Worm (Caenorhabditis elegans) whole organism, L3 larva: ENCODE data around the gene T05G5.4.

Source experiments
- ZK546.5 ChIP-seq: sonication (generic microtip); optimal IDR thresholded peaks from 2 replicates; lab custom pipeline; 2017; ENCODE audit warnings: missing biosample characterization, missing genetic modification characterization
- ama-1 ChIP-seq: fragments of 150-350 bp; optimal IDR thresholded peaks from 2 replicates; lab custom pipeline; 2018
- ceh-16 ChIP-seq: sonication (generic microtip); optimal IDR thresholded peaks from 2 replicates; lab custom pipeline; 2017; ENCODE audit warnings: missing biosample characterization, missing genetic modification characterization
- ceh-28 ChIP-seq: fragments of 150-350 bp; optimal IDR thresholded peaks from 2 replicates; lab custom pipeline; 2014; ENCODE audit warnings: missing biosample characterization, missing genetic modification reagents, missing genetic modification characterization
- ceh-9 ChIP-seq: sonication (generic microtip); optimal IDR thresholded peaks from 2 replicates; lab custom pipeline; 2018; ENCODE audit warnings: missing biosample characterization, missing genetic modification characterization
- egl-27 ChIP-seq: sonication (generic microtip); optimal IDR thresholded peaks from 4 replicates; lab custom pipeline; 2017; ENCODE audit warnings: missing biosample characterization, missing genetic modification reagents, missing genetic modification characterization
- elt-2 ChIP-seq: sonication (generic microtip); optimal IDR thresholded peaks from 2 replicates; lab custom pipeline; 2016; ENCODE audit warnings: missing genetic modification reagents, mild to moderate bottlenecking, missing genetic modification characterization, missing compliant biosample characterization
- eor-1 ChIP-seq, 2 experiments: fragments of 150-350 bp; optimal IDR thresholded peaks; 2 replicates each; lab custom pipeline; 2014 to 2018; ENCODE audit warnings: missing biosample characterization in 2 of 2, missing genetic modification characterization in 2 of 2
- fkh-10 ChIP-seq: sonication (generic microtip); optimal IDR thresholded peaks from 2 replicates; lab custom pipeline; 2017; ENCODE audit warnings: missing biosample characterization, missing genetic modification reagents, missing genetic modification characterization
- fkh-2 ChIP-seq: fragments of 150-350 bp; optimal IDR thresholded peaks from 2 replicates; lab custom pipeline; 2014; ENCODE audit warnings: missing biosample characterization, missing genetic modification reagents, missing genetic modification characterization
- fos-1 ChIP-seq: fragments of 150-350 bp; optimal IDR thresholded peaks from 2 replicates; lab custom pipeline; 2014; ENCODE audit warnings: missing biosample characterization, missing genetic modification characterization
- hmg-11 ChIP-seq: sonication (generic microtip); optimal IDR thresholded peaks from 2 replicates; lab custom pipeline; 2016; ENCODE audit warnings: missing genetic modification characterization, missing compliant biosample characterization
- jun-1 ChIP-seq: fragments of 150-350 bp; optimal IDR thresholded peaks from 2 replicates; lab custom pipeline; 2014; ENCODE audit warnings: missing biosample characterization, missing genetic modification reagents, missing genetic modification characterization
- lin-15B ChIP-seq: fragments of 150-350 bp; optimal IDR thresholded peaks from 2 replicates; lab custom pipeline; 2014; ENCODE audit warnings: missing biosample characterization, missing genetic modification characterization
- lin-39 ChIP-seq: fragments of 150-350 bp; optimal IDR thresholded peaks from 2 replicates; lab custom pipeline; 2018; ENCODE audit warnings: missing biosample characterization, missing genetic modification reagents, missing genetic modification characterization
- lsy-12 ChIP-seq: sonication (generic microtip); optimal IDR thresholded peaks from 2 replicates; lab custom pipeline; 2016; ENCODE audit warnings: mild to moderate bottlenecking, missing genetic modification characterization, missing compliant biosample characterization
- mml-1 ChIP-seq: fragments of 150-350 bp; sonication (generic microtip); optimal IDR thresholded peaks from 3 replicates; lab custom pipeline; 2014; ENCODE audit warnings: missing biosample characterization, missing genetic modification characterization
- nfya-1 ChIP-seq: sonication (generic microtip); optimal IDR thresholded peaks from 2 replicates; lab custom pipeline; 2017; ENCODE audit warnings: missing genetic modification characterization, mild to moderate bottlenecking, missing compliant biosample characterization, antibody characterized with exemption, moderate library complexity; ENCODE audit not compliant: insufficient read depth
- nhr-11 ChIP-seq: fragments of 150-350 bp; optimal IDR thresholded peaks from 2 replicates; lab custom pipeline; 2014; ENCODE audit warnings: missing biosample characterization, missing genetic modification characterization
- nhr-23 ChIP-seq: fragments of 150-350 bp; optimal IDR thresholded peaks from 2 replicates; lab custom pipeline; 2014; ENCODE audit warnings: missing biosample characterization, missing genetic modification reagents, missing genetic modification characterization
- nhr-25 ChIP-seq: sonication (generic microtip); optimal IDR thresholded peaks from 2 replicates; lab custom pipeline; 2017; ENCODE audit warnings: missing biosample characterization, missing genetic modification characterization
- nhr-28 ChIP-seq: fragments of 150-350 bp; optimal IDR thresholded peaks from 2 replicates; lab custom pipeline; 2014; ENCODE audit warnings: missing biosample characterization, missing genetic modification characterization
- nhr-43 ChIP-seq: sonication (generic microtip); optimal IDR thresholded peaks from 2 replicates; lab custom pipeline; 2016; ENCODE audit warnings: mild to moderate bottlenecking, missing genetic modification characterization, missing compliant biosample characterization; ENCODE audit not compliant: poor library complexity, severe bottlenecking
- nhr-67 ChIP-seq: fragments of 150-350 bp; optimal IDR thresholded peaks from 2 replicates; lab custom pipeline; 2014; ENCODE audit warnings: missing biosample characterization, missing genetic modification characterization
- nhr-76 ChIP-seq: fragments of 150-350 bp; sonication (generic microtip); optimal IDR thresholded peaks from 5 replicates; lab custom pipeline; 2014; ENCODE audit warnings: missing biosample characterization, missing genetic modification characterization
- nhr-77 ChIP-seq: fragments of 150-350 bp; optimal IDR thresholded peaks from 2 replicates; lab custom pipeline; 2014; ENCODE audit warnings: missing biosample characterization, missing genetic modification characterization
- pha-4 ChIP-seq: fragments of 150-350 bp; optimal IDR thresholded peaks from 2 replicates; lab custom pipeline; 2014; ENCODE audit warnings: missing biosample characterization, missing genetic modification reagents, missing genetic modification characterization
- pqm-1 ChIP-seq: fragments of 150-350 bp; optimal IDR thresholded peaks from 2 replicates; lab custom pipeline; 2017; ENCODE audit warnings: missing biosample characterization, missing genetic modification characterization, inconsistent platforms
- sea-2 ChIP-seq: fragments of 150-350 bp; sonication (generic microtip); optimal IDR thresholded peaks from 4 replicates; lab custom pipeline; 2014; ENCODE audit warnings: missing biosample characterization, missing genetic modification reagents, missing genetic modification characterization
- skn-1 ChIP-seq: fragments of 150-350 bp; optimal IDR thresholded peaks from 2 replicates; lab custom pipeline; 2014; ENCODE audit warnings: missing biosample characterization, missing genetic modification characterization
- snpc-4 ChIP-seq: fragments of 150-350 bp; optimal IDR thresholded peaks from 2 replicates; lab custom pipeline; 2014; ENCODE audit warnings: missing biosample characterization, missing genetic modification characterization
- tbx-2 ChIP-seq: sonication (generic microtip); optimal IDR thresholded peaks from 2 replicates; lab custom pipeline; 2016; ENCODE audit warnings: mild to moderate bottlenecking, missing genetic modification characterization, missing compliant biosample characterization
- unc-39 ChIP-seq: sonication (generic microtip); optimal IDR thresholded peaks from 4 replicates; lab custom pipeline; 2017; ENCODE audit warnings: missing biosample characterization, missing genetic modification characterization
- zag-1 ChIP-seq: fragments of 150-350 bp; optimal IDR thresholded peaks from 2 replicates; lab custom pipeline; 2014; ENCODE audit warnings: missing biosample characterization, missing genetic modification characterization
- ztf-11 ChIP-seq: fragments of 150-350 bp; optimal IDR thresholded peaks from 2 replicates; lab custom pipeline; 2014; ENCODE audit warnings: missing biosample characterization, missing genetic modification characterization
- ztf-4 ChIP-seq: fragments of 150-350 bp; optimal IDR thresholded peaks from 2 replicates; lab custom pipeline; 2014; ENCODE audit warnings: missing biosample characterization, missing genetic modification characterization

Gene T05G5.4

ce11 chrIII:9752852-9753251 lies 4.1 kb downstream of the T05G5.4 start, which contains the start of gene ech-6:
Gene ech-6, minus strand, starts transcription at chrIII:9752883.
- TF ChIP-seq lin-15B (tag; lab: Kevin White, UChicago) (no peak), lsy-12 (peak; percentile 4), ama-1 (peak; percentile 7), pqm-1 (peak; percentile 35), pha-4 (tag; lab: Kevin White, UChicago) (peak; percentile 65), nhr-23 (tag; lab: Kevin White, UChicago) (no peak), nhr-43 (tag; lab: Kevin White, UChicago) (peak; percentile 70), ZK546.5 (tag; lab: Kevin White, UChicago) (no peak), nfya-1 (tag; lab: Kevin White, UChicago) (peak; percentile 20), jun-1 (tag; lab: Kevin White, UChicago) (no peak), elt-2 (tag; lab: Kevin White, UChicago) (peak; percentile 40), snpc-4 (tag; lab: Kevin White, UChicago) (no peak)

ce11 chrIII:9757414-9757813 lies 8.7 kb downstream of the T05G5.4 start, which contains the start of gene vps-53:
Gene vps-53, minus strand, starts transcription at chrIII:9757514.
- TF ChIP-seq eor-1 (tag; optimal IDR thresholded peaks at IDR 0.05; lab: Kevin White, UChicago) (no peak), mml-1 (tag; lab: Kevin White, UChicago) (no peak), nhr-11 (no peak), fkh-2 (tag; lab: Kevin White, UChicago) (no peak), zag-1 (no peak), nhr-28 (tag; lab: Kevin White, UChicago) (no peak), nhr-25 (no peak), hmg-11 (tag; lab: Kevin White, UChicago) (no peak), ama-1 (no peak), ceh-16 (tag; lab: Kevin White, UChicago) (no peak), sea-2 (GFP tag; lab: Kevin White, UChicago) (no peak), nfya-1 (tag; lab: Kevin White, UChicago) (no peak), lin-39 (tag; lab: Kevin White, UChicago) (no peak), pha-4 (tag; lab: Kevin White, UChicago) (no peak), snpc-4 (tag; lab: Kevin White, UChicago) (no peak), ceh-28 (tag; lab: Kevin White, UChicago) (no peak), nhr-77 (tag; lab: Kevin White, UChicago) (no peak), lin-15B (tag; lab: Kevin White, UChicago) (no peak), elt-2 (tag; lab: Kevin White, UChicago) (no peak)
- TF ChIP-seq, all 47 proteins: peak for 0

ce11 chrIII:9758848-9759247 lies 10.1 kb downstream of the T05G5.4 start, which contains the start of gene rmd-1:
Gene rmd-1, plus strand, starts transcription at chrIII:9759094.
- TF ChIP-seq ztf-11 (tag; lab: Kevin White, UChicago) (no peak), nfya-1 (tag; lab: Kevin White, UChicago) (no peak), fkh-10 (GFP tag; lab: Kevin White, UChicago) (no peak), elt-2 (tag; lab: Kevin White, UChicago) (no peak), nhr-43 (tag; lab: Kevin White, UChicago) (no peak), pha-4 (tag; lab: Kevin White, UChicago) (no peak), nhr-76 (no peak), ZK546.5 (tag; lab: Kevin White, UChicago) (no peak), ceh-9 (tag; lab: Kevin White, UChicago) (no peak), ceh-28 (tag; lab: Kevin White, UChicago) (no peak), jun-1 (tag; lab: Kevin White, UChicago) (no peak), nhr-28 (tag; lab: Kevin White, UChicago) (no peak), nhr-67 (no peak), fos-1 (tag; lab: Kevin White, UChicago) (no peak), nhr-11 (no peak), lin-39 (tag; lab: Kevin White, UChicago) (no peak), ceh-16 (tag; lab: Kevin White, UChicago) (no peak), ama-1 (no peak), ztf-4 (no peak), skn-1 (tag; lab: Kevin White, UChicago) (no peak)

- no peak for TF ChIP-seq nhr-43 (tag; lab: Kevin White, UChicago)
- TF ChIP-seq egl-27 (tag; lab: Kevin White, UChicago): no peak
- TF ChIP-seq ceh-9 (tag; lab: Kevin White, UChicago): no peak
- TF ChIP-seq ceh-16 (tag; lab: Kevin White, UChicago): no peak
- TF ChIP-seq fkh-10 (GFP tag; lab: Kevin White, UChicago): no peak
- no peak for TF ChIP-seq nhr-28 (tag; lab: Kevin White, UChicago)
- TF ChIP-seq unc-39: no peak
- no peak for TF ChIP-seq pqm-1
- TF ChIP-seq sea-2 (GFP tag; lab: Kevin White, UChicago): no peak
- TF ChIP-seq tbx-2: no peak
Observed at ce11 chrIII:9760184-9760583, 11.4 kb downstream of the T05G5.4 start.
